Fruit fly (Drosophila melanogaster): ENCODE results near the gene CG42324.
A peak's percentile ranks its signal among the peaks of the same experiment; 100 is the strongest.

- no peak for TF ChIP-seq CG11294 (GFP tag; IDR thresholded peaks at IDR 0.05)
- no peak for TF ChIP-seq ss (GFP tag; optimal IDR thresholded peaks at IDR 0.05)
- TF ChIP-seq Met (GFP tag; optimal IDR thresholded peaks at IDR 0.05) = peak; percentile 56
- peak; percentile 39 for TF ChIP-seq esn (GFP tag; optimal IDR thresholded peaks at IDR 0.05)
- TF ChIP-seq fd59A (GFP tag; optimal IDR thresholded peaks at IDR 0.05) = no peak
- TF ChIP-seq Hr39 (GFP tag; optimal IDR thresholded peaks at IDR 0.05) = peak; percentile 24
- TF ChIP-seq Lpt (GFP tag; optimal IDR thresholded peaks at IDR 0.05) = no peak
- TF ChIP-seq CG8319 (GFP tag; optimal IDR thresholded peaks at IDR 0.05) = no peak
- TF ChIP-seq Sox15 (GFP tag; optimal IDR thresholded peaks at IDR 0.05) = no peak
These were observed 33.8 kb upstream of the CG42324 start for dm6 chr3L:3438473-3438872.
